Fruit fly (Drosophila melanogaster) whole organism, embryonic: ENCODE results near the gene shf.

Source experiments
- ATbp ChIP-seq: fragments of 200-800 bp; sonication (Bioruptor generic); optimal IDR thresholded peaks from 2 replicates; lab custom pipeline; 2017; ENCODE audit warnings: missing biosample characterization, mild to moderate bottlenecking, missing genetic modification characterization, missing genetic modification reagents
- Atf3 ChIP-seq: fragments of 200-800 bp; sonication (Bioruptor generic); optimal IDR thresholded peaks from 3 replicates; lab custom pipeline; 2016; ENCODE audit warnings: missing biosample characterization, missing genetic modification characterization
- CG10147 ChIP-seq: fragments of 200-800 bp; sonication (Bioruptor generic); optimal IDR thresholded peaks from 2 replicates; lab custom pipeline; 2019; ENCODE audit warnings: missing biosample characterization, mild to moderate bottlenecking, missing genetic modification characterization, moderate library complexity
- CG1024 ChIP-seq: fragments of 200-800 bp; sonication (Bioruptor generic); IDR thresholded peaks from 2 replicates; pipeline ENCODE4 v1.3.6; 2022; ENCODE audit warnings: missing biosample characterization, missing genetic modification characterization
- CG10462 ChIP-seq: fragments of 200-800 bp; sonication (Bioruptor generic); optimal IDR thresholded peaks from 2 replicates; lab custom pipeline; 2016; ENCODE audit warnings: missing biosample characterization, missing genetic modification characterization
- CG11695 ChIP-seq: fragments of 200-800 bp; sonication (Bioruptor generic); IDR thresholded peaks from 3 replicates; pipeline ENCODE4 v1.3.6; 2022; ENCODE audit warnings: missing biosample characterization, missing genetic modification characterization
- CG1233 ChIP-seq: fragments of 200-800 bp; sonication (Bioruptor generic); optimal IDR thresholded peaks from 4 replicates; lab custom pipeline; 2018; ENCODE audit warnings: missing biosample characterization, mild to moderate bottlenecking, missing genetic modification characterization
- CG13296 ChIP-seq: fragments of 200-800 bp; sonication (Bioruptor generic); optimal IDR thresholded peaks from 3 replicates; lab custom pipeline; 2018; ENCODE audit warnings: missing biosample characterization, mild to moderate bottlenecking, missing genetic modification characterization
- CG15479 ChIP-seq: fragments of 200-800 bp; sonication (Bioruptor generic); optimal IDR thresholded peaks from 3 replicates; lab custom pipeline; 2019; ENCODE audit warnings: missing biosample characterization, mild to moderate bottlenecking, missing genetic modification characterization, moderate library complexity
- CG15601 ChIP-seq: fragments of 200-800 bp; sonication (Bioruptor generic); optimal IDR thresholded peaks from 3 replicates; lab custom pipeline; 2019; ENCODE audit warnings: missing biosample characterization, mild to moderate bottlenecking, missing genetic modification characterization, moderate library complexity
- CG18599 ChIP-seq: fragments of 200-800 bp; sonication (Bioruptor generic); optimal IDR thresholded peaks from 3 replicates; lab custom pipeline; 2017; ENCODE audit warnings: missing biosample characterization, missing genetic modification characterization, mild to moderate bottlenecking, moderate library complexity, missing genetic modification reagents
- CG2678 ChIP-seq: fragments of 200-800 bp; sonication (Bioruptor generic); optimal IDR thresholded peaks from 3 replicates; lab custom pipeline; 2019; ENCODE audit warnings: missing biosample characterization, mild to moderate bottlenecking, missing genetic modification characterization, moderate library complexity
- CG30403 ChIP-seq: fragments of 200-800 bp; sonication (Bioruptor generic); optimal IDR thresholded peaks from 3 replicates; lab custom pipeline; 2016; ENCODE audit warnings: missing biosample characterization, missing genetic modification characterization
- CG5180 ChIP-seq: fragments of 200-800 bp; sonication (Bioruptor generic); optimal IDR thresholded peaks from 3 replicates; lab custom pipeline; 2017; ENCODE audit warnings: missing biosample characterization, missing genetic modification characterization, mild to moderate bottlenecking, moderate library complexity, missing genetic modification reagents
- CG8290 ChIP-seq, 3 experiments: fragments of 200-800 bp; sonication (Bioruptor generic); optimal IDR thresholded peaks; 2 replicates each; lab custom pipeline; 2016 to 2019; ENCODE audit warnings: missing biosample characterization in 3 of 3, missing genetic modification characterization in 3 of 3, mild to moderate bottlenecking in 2 of 3, moderate library complexity in 1 of 3
- CG8765 ChIP-seq: fragments of 200-800 bp; sonication (Bioruptor generic); IDR thresholded peaks from 2 replicates; pipeline ENCODE4 v1.3.6; 2022; ENCODE audit warnings: missing biosample characterization, missing genetic modification characterization
- CG9437 ChIP-seq: fragments of 200-800 bp; sonication (Bioruptor generic); optimal IDR thresholded peaks from 2 replicates; lab custom pipeline; 2018; ENCODE audit warnings: missing biosample characterization, mild to moderate bottlenecking, missing genetic modification characterization
- D ChIP-seq, 2 experiments: fragments of 200-800 bp in 1 of 2; fragments of >200 bp in 1 of 2; sonication (Bioruptor generic) in 1 of 2; optimal IDR thresholded peaks; 2 replicates in 1 of 2; 3 replicates in 1 of 2; lab custom pipeline; 2017; ENCODE audit warnings: mild to moderate bottlenecking in 1 of 2, missing biosample characterization in 1 of 2, missing genetic modification characterization in 1 of 2, missing genetic modification reagents in 1 of 2
- Fer1 ChIP-seq: fragments of 200-800 bp; sonication (Bioruptor generic); optimal IDR thresholded peaks from 2 replicates; lab custom pipeline; 2017; ENCODE audit warnings: missing biosample characterization, mild to moderate bottlenecking, missing genetic modification characterization
- GATAe ChIP-seq: fragments of 200-800 bp; sonication (Bioruptor generic); conservative IDR thresholded peaks from 2 replicates; pipeline ENCODE4 v1.3.6; 2022; ENCODE audit warnings: missing biosample characterization, missing genetic modification characterization
- Gug ChIP-seq: fragments of 200-800 bp; sonication (Bioruptor generic); IDR thresholded peaks from 4 replicates; pipeline ENCODE4 v1.3.6; 2022; ENCODE audit warnings: missing biosample characterization, missing genetic modification characterization
- Hr39 ChIP-seq: fragments of >200 bp; optimal IDR thresholded peaks from 2 replicates; lab custom pipeline; 2017
- Med ChIP-seq: fragments of 200-800 bp; sonication (Bioruptor generic); peaks from one replicate; lab custom pipeline; 2016; ENCODE audit warnings: missing biosample characterization, missing genetic modification characterization, mild to moderate bottlenecking, inconsistent platforms, moderate library complexity
- NC2β ChIP-seq: fragments of 200-800 bp; sonication (Bioruptor generic); optimal IDR thresholded peaks from 2 replicates; lab custom pipeline; 2016; ENCODE audit warnings: missing biosample characterization, missing genetic modification characterization
- Opbp ChIP-seq: fragments of 200-800 bp; sonication (Bioruptor generic); IDR thresholded peaks from 3 replicates; pipeline ENCODE4 v1.3.6; 2022; ENCODE audit warnings: missing biosample characterization, missing genetic modification characterization; ENCODE audit not compliant: partially characterized antibody
- Stat92E ChIP-seq, 3 experiments: fragments of >200 bp in 2 of 3; fragments of 200-800 bp in 1 of 3; sonication (Bioruptor generic) in 1 of 3; optimal IDR thresholded peaks; 2 replicates each; lab custom pipeline; 2017 to 2019; ENCODE audit warnings: missing biosample characterization in 3 of 3, missing genetic modification characterization in 3 of 3, mild to moderate bottlenecking in 1 of 3, moderate library complexity in 1 of 3
- Tbp ChIP-seq: fragments of >200 bp; optimal IDR thresholded peaks from 2 replicates; lab custom pipeline; 2018; ENCODE audit warnings: missing biosample characterization, missing genetic modification characterization
- Xbp1 ChIP-seq: fragments of 200-800 bp; sonication (Bioruptor generic); optimal IDR thresholded peaks from 3 replicates; lab custom pipeline; 2016; ENCODE audit warnings: missing biosample characterization, mild to moderate bottlenecking, missing genetic modification characterization
- Xrp1 ChIP-seq: fragments of 200-800 bp; sonication (Bioruptor generic); IDR thresholded peaks from 2 replicates; pipeline ENCODE4 v1.3.6; 2022; ENCODE audit warnings: missing biosample characterization, missing genetic modification characterization
- ato ChIP-seq: fragments of 200-800 bp; sonication (Bioruptor generic); IDR thresholded peaks from 2 replicates; pipeline ENCODE4 v1.3.6; 2022; ENCODE audit warnings: missing biosample characterization, missing genetic modification characterization; ENCODE audit not compliant: partially characterized antibody
- fd64A ChIP-seq: fragments of 200-800 bp; sonication (Bioruptor generic); optimal IDR thresholded peaks from 3 replicates; lab custom pipeline; 2018; ENCODE audit warnings: missing biosample characterization, mild to moderate bottlenecking, missing genetic modification characterization
- fu2 ChIP-seq: fragments of 200-800 bp; sonication (Bioruptor generic); optimal IDR thresholded peaks from 2 replicates; lab custom pipeline; 2016; ENCODE audit warnings: missing biosample characterization, missing genetic modification characterization
- hth ChIP-seq: fragments of >200 bp; optimal IDR thresholded peaks from 2 replicates; lab custom pipeline; 2017; ENCODE audit warnings: inconsistent platforms
- jing ChIP-seq: fragments of 200-800 bp; sonication (Bioruptor generic); optimal IDR thresholded peaks from 2 replicates; lab custom pipeline; 2018; ENCODE audit warnings: missing biosample characterization, mild to moderate bottlenecking, missing genetic modification characterization
- kay ChIP-seq: fragments of 200-800 bp; sonication (Bioruptor generic); optimal IDR thresholded peaks from 2 replicates; lab custom pipeline; 2016; ENCODE audit warnings: missing biosample characterization, missing genetic modification characterization
- lab ChIP-seq: fragments of 200-800 bp; sonication (Bioruptor generic); optimal IDR thresholded peaks from 3 replicates; lab custom pipeline; 2017; ENCODE audit warnings: missing biosample characterization, missing genetic modification characterization, mild to moderate bottlenecking, moderate library complexity, missing genetic modification reagents
- lola ChIP-seq, 3 experiments: fragments of >200 bp in 2 of 3; fragments of 200-800 bp in 1 of 3; sonication (Bioruptor generic) in 1 of 3; optimal IDR thresholded peaks; 2 replicates each; lab custom pipeline; 2017 to 2019; ENCODE audit warnings: missing biosample characterization in 3 of 3, missing genetic modification characterization in 3 of 3, mild to moderate bottlenecking in 1 of 3, moderate library complexity in 1 of 3
- mam ChIP-seq: fragments of 200-800 bp; sonication (Bioruptor generic); optimal IDR thresholded peaks from 3 replicates; lab custom pipeline; 2016; ENCODE audit warnings: missing biosample characterization, missing genetic modification characterization
- mld ChIP-seq: fragments of 200-800 bp; sonication (Bioruptor generic); IDR thresholded peaks from 3 replicates; pipeline ENCODE4 v1.3.6; 2022; ENCODE audit warnings: missing biosample characterization, missing genetic modification characterization; ENCODE audit not compliant: partially characterized antibody
- oc ChIP-seq: fragments of 200-800 bp; sonication (Bioruptor generic); optimal IDR thresholded peaks from 2 replicates; lab custom pipeline; 2018; ENCODE audit warnings: missing biosample characterization, mild to moderate bottlenecking, missing genetic modification characterization, moderate library complexity
- otp ChIP-seq: fragments of 200-800 bp; sonication (Bioruptor generic); IDR thresholded peaks from 3 replicates; pipeline ENCODE4, ENCODE4 v1.3.6; 2022; ENCODE audit warnings: missing biosample characterization, missing genetic modification characterization
- phol ChIP-seq: fragments of 200-800 bp; sonication (Bioruptor generic); optimal IDR thresholded peaks from 3 replicates; lab custom pipeline; 2018; ENCODE audit warnings: missing biosample characterization, mild to moderate bottlenecking, missing genetic modification characterization, moderate library complexity
- schlank ChIP-seq: fragments of 200-800 bp; sonication (Bioruptor generic); optimal IDR thresholded peaks from 2 replicates; lab custom pipeline; 2018; ENCODE audit warnings: missing biosample characterization, mild to moderate bottlenecking, missing genetic modification characterization
- sens ChIP-seq: fragments of 200-800 bp; sonication (Bioruptor generic); peaks from one replicate; lab custom pipeline; 2016; ENCODE audit warnings: missing biosample characterization, missing genetic modification characterization
- sug ChIP-seq: fragments of 200-800 bp; optimal IDR thresholded peaks from 2 replicates; lab custom pipeline; 2019; ENCODE audit warnings: missing biosample characterization, mild to moderate bottlenecking, missing genetic modification characterization, moderate library complexity
- ttk ChIP-seq: fragments of 200-800 bp; sonication (Bioruptor generic); IDR thresholded peaks from 2 replicates; pipeline ENCODE4 v2.1.2; 2022; ENCODE audit warnings: missing biosample characterization, missing genetic modification characterization
- unc-4 ChIP-seq: fragments of 200-800 bp; sonication (Bioruptor generic); IDR thresholded peaks from 2 replicates; pipeline ENCODE4 v1.3.6; 2022; ENCODE audit warnings: missing biosample characterization, missing genetic modification characterization; ENCODE audit not compliant: partially characterized antibody

shf gene

DNA sequence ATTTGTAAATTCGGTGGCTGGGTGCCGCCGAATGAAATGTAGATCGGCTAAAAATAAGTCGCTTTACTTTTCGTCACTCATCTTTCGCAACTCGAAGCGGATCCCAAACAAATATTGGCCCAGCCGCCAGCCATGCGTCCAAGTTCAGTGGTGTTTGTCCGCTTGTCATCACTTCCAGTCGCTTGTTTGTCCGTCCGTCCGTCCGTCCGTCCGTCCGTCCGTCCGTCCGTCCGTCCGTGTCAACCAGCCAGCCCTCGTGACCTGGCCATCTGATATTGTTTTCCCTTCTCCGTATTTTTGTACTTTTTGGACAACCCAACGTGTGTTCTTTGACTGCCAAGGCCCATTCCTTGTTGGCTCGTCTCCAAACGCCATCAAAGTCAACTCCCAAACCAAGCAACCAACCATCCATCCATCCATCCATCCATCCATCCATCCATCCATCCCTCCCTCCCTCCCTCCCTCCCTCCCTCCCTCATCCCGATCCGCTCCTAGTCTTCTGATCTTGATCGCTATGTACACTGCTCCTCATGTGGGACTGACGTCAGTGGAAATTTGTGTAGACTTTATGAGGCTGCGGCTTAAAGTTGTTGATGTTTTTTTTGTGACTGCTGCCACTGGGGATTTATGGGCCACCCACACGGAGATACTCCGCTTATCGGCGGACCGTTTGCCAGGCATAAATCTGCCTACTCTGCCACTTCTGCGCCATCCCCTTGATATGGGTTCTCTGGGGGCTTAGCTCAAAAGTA is 46.0 kb downstream of the shf start:
- TF ChIP-seq CG15601 (tag; lab: Kevin White, UChicago), result no peak
- TF ChIP-seq Tbp (GFP tag; lab: Kevin White, UChicago), result no peak
- peak; percentile 40 for TF ChIP-seq Med
- TF ChIP-seq Hr39, result peak; percentile 93
- TF ChIP-seq CG11695, result no peak
- no peak for TF ChIP-seq NC2β (GFP tag; lab: Kevin White, UChicago)
- no peak for TF ChIP-seq ttk (GFP tag; lab: Robert Waterston, UW)
- TF ChIP-seq ato (GFP tag; lab: Robert Waterston, UW), result no peak
- TF ChIP-seq CG8290 (GFP tag; optimal IDR thresholded peaks at IDR 0.05; lab: Kevin White, UChicago), result no peak
- peak in 1 of 2 experiments; percentile 38 for TF ChIP-seq CG8290 (tag; optimal IDR thresholded peaks at IDR 0.05; lab: Kevin White, UChicago)
- no peak for TF ChIP-seq CG9437 (GFP tag; lab: Kevin White, UChicago)
- no peak for TF ChIP-seq mld (GFP tag; lab: Robert Waterston, UW)
- peak; percentile 34 for TF ChIP-seq CG13296 (GFP tag; lab: Kevin White, UChicago)
- TF ChIP-seq CG1233 (GFP tag; lab: Kevin White, UChicago), result no peak
- TF ChIP-seq hth (lab: Kevin White, UChicago), result no peak
- TF ChIP-seq CG2678 (tag; lab: Kevin White, UChicago), result peak; percentile 39
- TF ChIP-seq fu2, result no peak
- no peak for TF ChIP-seq CG30403 (GFP tag; lab: Kevin White, UChicago)
- no peak for TF ChIP-seq unc-4 (GFP tag; lab: Robert Waterston, UW)
- TF ChIP-seq kay (GFP tag; lab: Kevin White, UChicago), result no peak
- peak; percentile 14 for TF ChIP-seq Fer1
- no peak for TF ChIP-seq D (optimal IDR thresholded peaks at IDR 0.05; lab: Kevin White, UChicago)
- TF ChIP-seq D (GFP tag; optimal IDR thresholded peaks at IDR 0.05; lab: Kevin White, UChicago), result no peak
- no peak for TF ChIP-seq otp (GFP tag; lab: Robert Waterston, UW)
- TF ChIP-seq sens (GFP tag; lab: Kevin White, UChicago), result peak; percentile 50
- TF ChIP-seq CG10147 (GFP tag; lab: Kevin White, UChicago), result no peak
- no peak for TF ChIP-seq jing (GFP tag; lab: Kevin White, UChicago)
- peak; percentile 3 for TF ChIP-seq fd64A
- TF ChIP-seq CG1024 (GFP tag; lab: Robert Waterston, UW), result no peak
- TF ChIP-seq Xbp1, result no peak
- TF ChIP-seq CG15479 (GFP tag; lab: Kevin White, UChicago), result no peak
- TF ChIP-seq CG8765 (GFP tag; lab: Robert Waterston, UW), result no peak
- no peak for TF ChIP-seq Gug (GFP tag; lab: Robert Waterston, UW)
- TF ChIP-seq oc (tag; lab: Kevin White, UChicago), result no peak
- TF ChIP-seq Stat92E (GFP tag; optimal IDR thresholded peaks at IDR 0.05; lab: Kevin White, UChicago), result peak in 1 of 3 experiments; percentile 53
- peak; percentile 42 for TF ChIP-seq sug (tag; lab: Kevin White, UChicago)
- peak; percentile 29 for TF ChIP-seq lab (GFP tag; lab: Kevin White, UChicago)
- 0 out of 2 replicates have a peak, but pooled peaks have one; percentile 15 for TF ChIP-seq Xrp1 (GFP tag; lab: Robert Waterston, UW)
- no peak for TF ChIP-seq phol (tag; lab: Kevin White, UChicago)
- TF ChIP-seq schlank, result no peak
- TF ChIP-seq mam, result no peak
- no peak for TF ChIP-seq CG10462 (GFP tag; lab: Kevin White, UChicago)
- TF ChIP-seq lola (GFP tag; optimal IDR thresholded peaks at IDR 0.05; lab: Kevin White, UChicago), result peak in 1 of 3 experiments; percentile 14
- TF ChIP-seq Atf3 (GFP tag; lab: Kevin White, UChicago), result no peak
- no peak for TF ChIP-seq Opbp (GFP tag; lab: Robert Waterston, UW)
- TF ChIP-seq ATbp, result peak; percentile 1
- TF ChIP-seq GATAe (GFP tag; lab: Robert Waterston, UW), result no peak
- TF ChIP-seq CG18599 (GFP tag; lab: Kevin White, UChicago), result peak; percentile 38
- peak; percentile 5 for TF ChIP-seq CG5180 (GFP tag; lab: Kevin White, UChicago)
